Worm (Caenorhabditis elegans): ENCODE measurements around the gene C01B10.44.

The C01B10.44 gene

ce11 chrIV:6645867-6646655 lies 22.6 kb downstream of the C01B10.44 start, which contains the start of gene hil-7:
Gene hil-7 (plus strand): TSS chrIV:6646312.
- no peak for TF ChIP-seq unc-62 (GFP tag; optimal IDR thresholded peaks at IDR 0.05)

- no peak for TF ChIP-seq unc-62 (GFP tag; optimal IDR thresholded peaks at IDR 0.05)
Observed at ce11 chrIV:6646905-6647304, 23.4 kb downstream of the C01B10.44 start.

DNA sequence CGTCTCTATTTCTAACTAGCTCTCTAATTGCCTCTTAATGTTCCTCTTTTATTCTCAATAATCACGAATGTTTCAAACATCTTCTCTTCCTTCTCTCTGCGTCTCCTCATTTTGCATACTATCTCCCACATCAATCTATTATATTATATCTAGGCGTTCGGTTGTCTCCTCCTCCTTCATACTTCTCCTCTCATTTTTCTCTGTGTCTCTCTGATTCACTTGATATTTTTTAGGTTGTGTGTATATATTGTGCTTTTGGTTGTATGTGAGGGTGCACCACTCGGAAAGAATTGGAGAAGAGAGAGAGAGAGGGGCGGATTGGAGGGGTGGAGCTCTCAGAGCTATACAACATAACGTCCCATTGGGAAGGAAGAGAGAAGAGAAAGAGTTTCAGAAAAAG lies 25.1 kb downstream of the C01B10.44 start:
- no peak for TF ChIP-seq unc-62 (GFP tag; optimal IDR thresholded peaks at IDR 0.05)

ce11 chrIV:6652479-6653022 lies 29.1 kb downstream of the C01B10.44 start:
- TF ChIP-seq unc-62 (GFP tag; optimal IDR thresholded peaks at IDR 0.05), result no peak

ce11 chrIV:6653663-6654201 lies 30.2 kb downstream of the C01B10.44 start:
- TF ChIP-seq unc-62 (GFP tag; optimal IDR thresholded peaks at IDR 0.05), result no peak

ce11 chrIV:6655747-6656146 lies 32.3 kb downstream of the C01B10.44 start:
- TF ChIP-seq unc-62 (GFP tag; optimal IDR thresholded peaks at IDR 0.05), result no peak

ce11 chrIV:6657519-6658031 lies 34.1 kb downstream of the C01B10.44 start, which contains the start of gene C01B10.11:
Gene C01B10.11 (plus strand): TSS chrIV:6657981.
- TF ChIP-seq unc-62 (GFP tag; optimal IDR thresholded peaks at IDR 0.05), result no peak

- no peak for TF ChIP-seq unc-62 (GFP tag; optimal IDR thresholded peaks at IDR 0.05)
Observed at ce11 chrIV:6664336-6664735, 40.8 kb downstream of the C01B10.44 start.

ce11 chrIV:6667898-6668297 lies 44.4 kb downstream of the C01B10.44 start, which contains the start of gene Y73B6A.1:
Gene Y73B6A.1 (minus strand): TSS chrIV:6667998.
- TF ChIP-seq unc-62 (GFP tag; optimal IDR thresholded peaks at IDR 0.05), result no peak

All from whole organism, dauer.